Fruit fly (Drosophila melanogaster): ENCODE measurements around the gene mRpS2.

The mRpS2 gene

dm6 chr2L:4836193-4836592 lies 14.0 kb downstream of the mRpS2 start:
- TF ChIP-seq psq (optimal IDR thresholded peaks at IDR 0.05) (no peak), Dll (optimal IDR thresholded peaks at IDR 0.05) (no peak), CG8478 (optimal IDR thresholded peaks at IDR 0.05) (no peak), usp (GFP tag; optimal IDR thresholded peaks at IDR 0.05) (no peak), EcR (GFP tag; optimal IDR thresholded peaks at IDR 0.05) (no peak), pan (optimal IDR thresholded peaks at IDR 0.05) (no peak)

- TF ChIP-seq CG8478 (optimal IDR thresholded peaks at IDR 0.05), result no peak
- TF ChIP-seq Dll (optimal IDR thresholded peaks at IDR 0.05), result no peak
- TF ChIP-seq pan (optimal IDR thresholded peaks at IDR 0.05), result no peak
- no peak for TF ChIP-seq EcR (GFP tag; optimal IDR thresholded peaks at IDR 0.05)
- TF ChIP-seq usp (GFP tag; optimal IDR thresholded peaks at IDR 0.05), result no peak
- no peak for TF ChIP-seq psq (optimal IDR thresholded peaks at IDR 0.05)
These were observed 15.0 kb downstream of the mRpS2 start, which contains the start of gene Ir25a for dm6 chr2L:4835091-4835689. Ir25a (minus strand) TSS chr2L:4835300.

- TF ChIP-seq pan (optimal IDR thresholded peaks at IDR 0.05) (no peak), psq (optimal IDR thresholded peaks at IDR 0.05) (no peak), CG8478 (optimal IDR thresholded peaks at IDR 0.05) (no peak), EcR (GFP tag; optimal IDR thresholded peaks at IDR 0.05) (no peak), usp (GFP tag; optimal IDR thresholded peaks at IDR 0.05) (no peak), Dll (optimal IDR thresholded peaks at IDR 0.05) (no peak)
These were observed 19.7 kb downstream of the mRpS2 start, which contains the start of gene Fnta for dm6 chr2L:4830490-4830889. Fnta (minus strand) TSS chr2L:4830693.

- TF ChIP-seq CG8478 (optimal IDR thresholded peaks at IDR 0.05), result no peak
- TF ChIP-seq pan (optimal IDR thresholded peaks at IDR 0.05), result no peak
- TF ChIP-seq psq (optimal IDR thresholded peaks at IDR 0.05), result no peak
- no peak for TF ChIP-seq EcR (GFP tag; optimal IDR thresholded peaks at IDR 0.05)
- no peak for TF ChIP-seq usp (GFP tag; optimal IDR thresholded peaks at IDR 0.05)
- TF ChIP-seq Dll (optimal IDR thresholded peaks at IDR 0.05), result no peak
These were observed 21.2 kb downstream of the mRpS2 start for dm6 chr2L:4829040-4829439.

- TF ChIP-seq pan (optimal IDR thresholded peaks at IDR 0.05) (no peak), usp (GFP tag; optimal IDR thresholded peaks at IDR 0.05) (no peak), psq (optimal IDR thresholded peaks at IDR 0.05) (no peak), Dll (optimal IDR thresholded peaks at IDR 0.05) (no peak)
These were observed 24.5 kb downstream of the mRpS2 start for dm6 chr2L:4825695-4826094.

- TF ChIP-seq Dll (optimal IDR thresholded peaks at IDR 0.05) (no peak), pan (optimal IDR thresholded peaks at IDR 0.05) (no peak), usp (GFP tag; optimal IDR thresholded peaks at IDR 0.05) (no peak), CG8478 (optimal IDR thresholded peaks at IDR 0.05) (no peak), EcR (GFP tag; optimal IDR thresholded peaks at IDR 0.05) (no peak), psq (optimal IDR thresholded peaks at IDR 0.05) (no peak)
These were observed 26.4 kb downstream of the mRpS2 start for dm6 chr2L:4823797-4824196.

- TF ChIP-seq EcR (GFP tag; optimal IDR thresholded peaks at IDR 0.05) (no peak), Dll (optimal IDR thresholded peaks at IDR 0.05) (no peak), pan (optimal IDR thresholded peaks at IDR 0.05) (no peak), CG8478 (optimal IDR thresholded peaks at IDR 0.05) (no peak), psq (optimal IDR thresholded peaks at IDR 0.05) (no peak), usp (GFP tag; optimal IDR thresholded peaks at IDR 0.05) (no peak)
These were observed 28.0 kb downstream of the mRpS2 start for dm6 chr2L:4822258-4822657.

- TF ChIP-seq Dll (optimal IDR thresholded peaks at IDR 0.05) (no peak), CG8478 (optimal IDR thresholded peaks at IDR 0.05) (no peak), psq (optimal IDR thresholded peaks at IDR 0.05) (no peak), usp (GFP tag; optimal IDR thresholded peaks at IDR 0.05) (no peak)
These were observed 28.5 kb downstream of the mRpS2 start, which contains the start of gene CG15628 for dm6 chr2L:4821757-4822156. CG15628 (plus strand) TSS chr2L:4821774.

- TF ChIP-seq usp (GFP tag; optimal IDR thresholded peaks at IDR 0.05), result no peak
- no peak for TF ChIP-seq pan (optimal IDR thresholded peaks at IDR 0.05)
- no peak for TF ChIP-seq EcR (GFP tag; optimal IDR thresholded peaks at IDR 0.05)
- TF ChIP-seq CG8478 (optimal IDR thresholded peaks at IDR 0.05), result no peak
- TF ChIP-seq psq (optimal IDR thresholded peaks at IDR 0.05), result no peak
- no peak for TF ChIP-seq Dll (optimal IDR thresholded peaks at IDR 0.05)
These were observed 28.9 kb downstream of the mRpS2 start for dm6 chr2L:4821319-4821717.

- TF ChIP-seq usp (GFP tag; optimal IDR thresholded peaks at IDR 0.05) (no peak), CG8478 (optimal IDR thresholded peaks at IDR 0.05) (no peak), pan (optimal IDR thresholded peaks at IDR 0.05) (no peak), Dll (optimal IDR thresholded peaks at IDR 0.05) (peak; percentile 18)
These were observed 29.5 kb downstream of the mRpS2 start for dm6 chr2L:4820448-4821318.

- TF ChIP-seq Dll (optimal IDR thresholded peaks at IDR 0.05), result no peak
- TF ChIP-seq usp (GFP tag; optimal IDR thresholded peaks at IDR 0.05), result no peak
These were observed 30.2 kb downstream of the mRpS2 start for dm6 chr2L:4819995-4820394.

dm6 chr2L:4818056-4818455 lies 32.2 kb downstream of the mRpS2 start, which contains the start of gene CG3225:
CG3225 (minus strand) TSS chr2L:4818245.
- TF ChIP-seq CG8478 (optimal IDR thresholded peaks at IDR 0.05), result no peak
- no peak for TF ChIP-seq pan (optimal IDR thresholded peaks at IDR 0.05)
- TF ChIP-seq usp (GFP tag; optimal IDR thresholded peaks at IDR 0.05), result no peak
- no peak for TF ChIP-seq EcR (GFP tag; optimal IDR thresholded peaks at IDR 0.05)

Data from whole organism.